Worm (Caenorhabditis elegans) whole organism, L2 larva: ENCODE results near the gene D2096.5.
"Not testable (repeated sequence)": the region's sequence is repeated elsewhere in the genome, so short reads cannot be mapped to it uniquely, and the experiment has no call there.

ENCODE experiments used
- F13H6.1 ChIP-seq: sonication (generic microtip); optimal IDR thresholded peaks from 2 replicates; lab custom pipeline; 2016; ENCODE audit warnings: missing genetic modification characterization, missing compliant biosample characterization
- R02D3.7 ChIP-seq: fragments of 150-350 bp; optimal IDR thresholded peaks from 2 replicates; lab custom pipeline; 2014; ENCODE audit warnings: missing biosample characterization, missing genetic modification characterization
- Y55F3AM.14 ChIP-seq: fragments of 200-800 bp; sonication (Bioruptor generic); optimal IDR thresholded peaks from 2 replicates; lab custom pipeline; 2018; ENCODE audit warnings: mild to moderate bottlenecking, missing genetic modification characterization, missing compliant biosample characterization
- ZK546.5 ChIP-seq: sonication (generic microtip); optimal IDR thresholded peaks from 2 replicates; lab custom pipeline; 2017; ENCODE audit warnings: missing biosample characterization, missing genetic modification characterization
- alr-1 ChIP-seq: fragments of 150-350 bp; optimal IDR thresholded peaks from 2 replicates; lab custom pipeline; 2014; ENCODE audit warnings: missing biosample characterization, missing genetic modification characterization
- aly-2 ChIP-seq: fragments of 150-350 bp; optimal IDR thresholded peaks from 2 replicates; lab custom pipeline; 2014; ENCODE audit warnings: missing biosample characterization, missing genetic modification characterization
- ama-1 ChIP-seq: fragments of 150-350 bp; optimal IDR thresholded peaks from 2 replicates; lab custom pipeline; 2018; ENCODE audit warnings: inconsistent platforms
- blmp-1 ChIP-seq: sonication (generic microtip); optimal IDR thresholded peaks from 2 replicates; lab custom pipeline; 2017; ENCODE audit warnings: missing genetic modification characterization, mild to moderate bottlenecking, missing compliant biosample characterization, antibody characterized with exemption, moderate library complexity; ENCODE audit not compliant: insufficient read depth
- ceh-82 ChIP-seq: fragments of 150-350 bp; optimal IDR thresholded peaks from 2 replicates; lab custom pipeline; 2014; ENCODE audit warnings: missing biosample characterization, missing genetic modification characterization
- crh-2 ChIP-seq: sonication (generic microtip); optimal IDR thresholded peaks from 2 replicates; lab custom pipeline; 2017; ENCODE audit warnings: missing biosample characterization, missing genetic modification characterization
- dmd-4 ChIP-seq: sonication (generic microtip); optimal IDR thresholded peaks from 2 replicates; lab custom pipeline; 2017; ENCODE audit warnings: missing biosample characterization, missing genetic modification characterization
- egl-27 ChIP-seq: sonication (generic microtip); optimal IDR thresholded peaks from 3 replicates; lab custom pipeline; 2017; ENCODE audit warnings: missing biosample characterization, missing genetic modification reagents, missing genetic modification characterization
- elt-1 ChIP-seq: fragments of 150-350 bp; optimal IDR thresholded peaks from 2 replicates; lab custom pipeline; 2014; ENCODE audit warnings: missing biosample characterization, missing genetic modification characterization
- elt-3 ChIP-seq: sonication (generic microtip); optimal IDR thresholded peaks from 2 replicates; lab custom pipeline; 2017; ENCODE audit warnings: missing biosample characterization, missing genetic modification characterization
- gmeb-1 ChIP-seq: fragments of 150-350 bp; optimal IDR thresholded peaks from 2 replicates; lab custom pipeline; 2014; ENCODE audit warnings: missing biosample characterization, missing genetic modification characterization
- lin-11 ChIP-seq: fragments of 150-350 bp; sonication (generic microtip); optimal IDR thresholded peaks from 2 replicates; lab custom pipeline; 2014; ENCODE audit warnings: missing biosample characterization, missing genetic modification characterization, inconsistent platforms, mixed read lengths
- lin-13 ChIP-seq: fragments of 150-350 bp; optimal IDR thresholded peaks from 2 replicates; lab custom pipeline; 2014; ENCODE audit warnings: missing biosample characterization, missing genetic modification reagents, missing genetic modification characterization
- lsy-2 ChIP-seq, 2 experiments: fragments of 150-350 bp in 1 of 2; sonication (generic microtip) in 1 of 2; optimal IDR thresholded peaks; 2 replicates each; lab custom pipeline; 2014 to 2017; ENCODE audit warnings: missing biosample characterization in 2 of 2, missing genetic modification characterization in 2 of 2
- mab-5 ChIP-seq: fragments of 150-350 bp; optimal IDR thresholded peaks from 2 replicates; lab custom pipeline; 2014; ENCODE audit warnings: missing biosample characterization, missing genetic modification characterization
- mbf-1 ChIP-seq: sonication (generic microtip); optimal IDR thresholded peaks from 2 replicates; lab custom pipeline; 2017; ENCODE audit warnings: missing biosample characterization, missing genetic modification characterization
- nhr-10 ChIP-seq: sonication (generic microtip); optimal IDR thresholded peaks from 2 replicates; lab custom pipeline; 2017; ENCODE audit warnings: missing biosample characterization, missing genetic modification characterization
- nhr-11 ChIP-seq: fragments of 150-350 bp; optimal IDR thresholded peaks from 2 replicates; lab custom pipeline; 2014; ENCODE audit warnings: missing biosample characterization, missing genetic modification characterization
- nhr-12 ChIP-seq: fragments of 150-350 bp; optimal IDR thresholded peaks from 2 replicates; lab custom pipeline; 2014; ENCODE audit warnings: missing biosample characterization, missing genetic modification characterization
- nhr-129 ChIP-seq: fragments of 150-350 bp; optimal IDR thresholded peaks from 2 replicates; lab custom pipeline; 2014; ENCODE audit warnings: missing biosample characterization, missing genetic modification characterization
- nhr-23 ChIP-seq: fragments of 150-350 bp; optimal IDR thresholded peaks from 2 replicates; lab custom pipeline; 2014; ENCODE audit warnings: missing biosample characterization, missing genetic modification reagents, missing genetic modification characterization
- nhr-237 ChIP-seq: fragments of 150-350 bp; optimal IDR thresholded peaks from 2 replicates; lab custom pipeline; 2014; ENCODE audit warnings: missing biosample characterization, missing genetic modification characterization
- nhr-25 ChIP-seq: fragments of 150-350 bp; sonication (generic microtip); optimal IDR thresholded peaks from 3 replicates; lab custom pipeline; 2014; ENCODE audit warnings: missing biosample characterization, missing genetic modification characterization
- skn-1 ChIP-seq: sonication (generic microtip); optimal IDR thresholded peaks from 2 replicates; lab custom pipeline; 2017; ENCODE audit warnings: missing biosample characterization, missing genetic modification characterization
- sma-3 ChIP-seq: sonication (generic microtip); optimal IDR thresholded peaks from 2 replicates; lab custom pipeline; 2016; ENCODE audit warnings: missing genetic modification reagents, missing genetic modification characterization, missing compliant biosample characterization
- sma-9 ChIP-seq, 2 experiments: fragments of 150-350 bp in 1 of 2; sonication (generic microtip) in 1 of 2; optimal IDR thresholded peaks; 2 replicates each; lab custom pipeline; 2014 to 2016; ENCODE audit warnings: missing genetic modification characterization in 2 of 2, mild to moderate bottlenecking in 1 of 2, missing biosample characterization in 1 of 2, missing compliant biosample characterization in 1 of 2, missing genetic modification reagents in 1 of 2, moderate library complexity in 1 of 2
- snpc-4 ChIP-seq: fragments of 150-350 bp; optimal IDR thresholded peaks from 2 replicates; lab custom pipeline; 2014; ENCODE audit warnings: missing biosample characterization, missing genetic modification characterization
- unc-39 ChIP-seq: fragments of 150-350 bp; optimal IDR thresholded peaks from 2 replicates; lab custom pipeline; 2014; ENCODE audit warnings: missing biosample characterization, missing genetic modification characterization
- unc-55 ChIP-seq: fragments of 150-350 bp; sonication (generic microtip); optimal IDR thresholded peaks from 3 replicates; lab custom pipeline; 2014; ENCODE audit warnings: missing biosample characterization, missing genetic modification reagents, missing genetic modification characterization
- unc-62 ChIP-seq: fragments of 150-350 bp; optimal IDR thresholded peaks from 2 replicates; lab custom pipeline; 2014; ENCODE audit warnings: missing biosample characterization, missing genetic modification reagents, missing genetic modification characterization
- ztf-1 ChIP-seq: fragments of 200-800 bp; sonication (Bioruptor generic); conservative IDR thresholded peaks from 2 replicates; pipeline ENCODE4 v1.3.6; 2022; ENCODE audit warnings: missing genetic modification characterization, missing compliant biosample characterization
- ztf-4 ChIP-seq: fragments of 150-350 bp; optimal IDR thresholded peaks from 2 replicates; lab custom pipeline; 2014; ENCODE audit warnings: missing biosample characterization, missing genetic modification characterization

D2096.5 gene

ce11 chrIV:8357299-8357698 lies 2.3 kb downstream of the D2096.5 start:
- TF ChIP-seq unc-55 (GFP tag; lab: Kevin White, UChicago) (no peak), nhr-129 (tag; lab: Kevin White, UChicago) (no peak), nhr-10 (tag; lab: Kevin White, UChicago) (no peak), blmp-1 (no peak)

- TF ChIP-seq Y55F3AM.14 (GFP tag; lab: Kevin White, UChicago), result no peak
- TF ChIP-seq nhr-10 (tag; lab: Kevin White, UChicago), result no peak
- no peak for TF ChIP-seq lin-11 (tag; lab: Kevin White, UChicago)
- TF ChIP-seq ZK546.5 (tag; lab: Kevin White, UChicago), result no peak
- no peak for TF ChIP-seq F13H6.1 (tag; lab: Kevin White, UChicago)
- TF ChIP-seq gmeb-1 (tag; lab: Kevin White, UChicago), result no peak
- TF ChIP-seq ztf-4 (tag; lab: Kevin White, UChicago), result no peak
- TF ChIP-seq aly-2 (tag; lab: Kevin White, UChicago), result no peak
- TF ChIP-seq lsy-2 (tag; optimal IDR thresholded peaks at IDR 0.05; lab: Kevin White, UChicago), result no peak
- no peak for TF ChIP-seq dmd-4 (tag; lab: Kevin White, UChicago)
- TF ChIP-seq nhr-237 (tag; lab: Kevin White, UChicago), result no peak
- TF ChIP-seq skn-1 (tag; lab: Kevin White, UChicago), result no peak
- no peak for TF ChIP-seq egl-27
- no peak for TF ChIP-seq nhr-129 (tag; lab: Kevin White, UChicago)
- no peak for TF ChIP-seq sma-9 (GFP tag; optimal IDR thresholded peaks at IDR 0.05; lab: Kevin White, UChicago)
- no peak for TF ChIP-seq sma-9 (tag; optimal IDR thresholded peaks at IDR 0.05; lab: Kevin White, UChicago)
- no peak for TF ChIP-seq nhr-23 (tag; lab: Kevin White, UChicago)
Measured at ce11 chrIV:8355592-8355991, 4.0 kb downstream of the D2096.5 start, which contains the start of the genes F17E9.2 and col-116. Gene F17E9.2 (plus strand): TSS chrIV:8355892. Gene col-116 (plus strand): TSS chrIV:8355906.

DNA sequence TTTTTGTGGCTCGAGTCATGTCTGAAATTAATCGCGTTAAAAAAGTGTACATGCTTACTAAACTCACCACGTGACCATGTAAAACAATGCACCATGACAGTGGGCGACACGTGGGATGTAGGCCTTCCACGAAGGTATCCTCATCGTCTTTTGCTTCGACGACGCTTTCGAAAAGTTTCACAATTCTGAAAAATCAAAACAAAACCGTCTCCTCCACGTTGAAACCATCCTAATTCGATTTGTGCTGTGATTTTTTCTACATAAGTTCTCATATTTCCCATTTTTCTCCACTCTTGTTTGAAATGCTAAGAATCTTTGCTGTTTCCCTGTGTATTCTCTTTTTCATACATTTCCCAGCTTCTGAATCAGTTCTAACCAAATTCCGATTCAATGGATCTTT lies 5.0 kb downstream of the D2096.5 start, which contains the start of gene F17E9.3:
Gene F17E9.3, plus strand, starts transcription at position 301 of the 400 bp plus-strand sequence.
- TF ChIP-seq crh-2 (tag; lab: Kevin White, UChicago) (no peak), snpc-4 (tag; lab: Kevin White, UChicago) (no peak), elt-1 (tag; lab: Kevin White, UChicago) (no peak), mab-5 (no peak), F13H6.1 (tag; lab: Kevin White, UChicago) (no peak), skn-1 (tag; lab: Kevin White, UChicago) (no peak), ZK546.5 (tag; lab: Kevin White, UChicago) (no peak), ceh-82 (tag; lab: Kevin White, UChicago) (no peak)

ce11 chrIV:8352036-8352435 lies 7.5 kb downstream of the D2096.5 start, which contains the start of gene F17E9.16:
Gene F17E9.16 (plus strand): TSS chrIV:8352336.
- TF ChIP-seq gmeb-1 (tag; lab: Kevin White, UChicago); sma-9 (GFP tag; optimal IDR thresholded peaks at IDR 0.05; lab: Kevin White, UChicago); sma-9 (tag; optimal IDR thresholded peaks at IDR 0.05; lab: Kevin White, UChicago); mbf-1 (tag; lab: Kevin White, UChicago): not testable (repeated sequence)
- TF ChIP-seq, all 48 proteins: peak for 0; not testable (repeated sequence) for 48

- TF ChIP-seq F13H6.1 (tag; lab: Kevin White, UChicago) (no peak), gmeb-1 (tag; lab: Kevin White, UChicago) (no peak), unc-39 (tag; lab: Kevin White, UChicago) (no peak), ztf-1 (GFP tag; lab: Robert Waterston, UW) (no peak)
Measured at ce11 chrIV:8348073-8348472, 11.5 kb downstream of the D2096.5 start, which contains the start of gene F17E9.4. Gene F17E9.4 (plus strand): TSS chrIV:8348373.

DNA sequence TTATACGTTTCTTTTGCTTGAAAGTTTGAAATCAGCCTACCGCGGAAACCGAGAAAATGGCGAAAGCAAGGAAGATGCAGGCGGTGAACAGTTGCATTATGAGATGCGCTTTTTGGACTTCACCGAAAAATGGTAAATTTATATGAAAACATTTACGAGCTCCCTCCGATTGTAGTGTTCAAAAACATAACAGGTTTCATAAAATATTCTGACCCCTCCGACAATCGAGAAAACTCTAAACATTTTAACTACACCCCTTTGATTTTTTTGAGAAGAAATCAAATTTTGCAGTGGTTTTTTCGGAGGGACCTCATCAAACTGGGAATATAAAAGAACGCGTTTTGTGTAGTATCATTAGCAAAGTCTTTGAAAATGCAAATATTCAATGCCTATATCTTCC lies 12.5 kb downstream of the D2096.5 start, which contains the start of the genes F17E9.18 and F17E9.15:
Gene F17E9.18, minus strand, starts transcription at position 101 of the 400 bp plus-strand sequence.
Gene F17E9.15, plus strand, starts transcription at position 368 of the 400 bp plus-strand sequence.
- no peak for TF ChIP-seq nhr-11 (tag; lab: Kevin White, UChicago)
- no peak for TF ChIP-seq unc-39 (tag; lab: Kevin White, UChicago)
- TF ChIP-seq nhr-25, result no peak
- TF ChIP-seq dmd-4 (tag; lab: Kevin White, UChicago), result no peak
- TF ChIP-seq Y55F3AM.14 (GFP tag; lab: Kevin White, UChicago), result no peak
- TF ChIP-seq gmeb-1 (tag; lab: Kevin White, UChicago), result no peak
- no peak for TF ChIP-seq alr-1 (tag; lab: Kevin White, UChicago)
- TF ChIP-seq lin-11 (tag; lab: Kevin White, UChicago), result no peak
- no peak for TF ChIP-seq egl-27
- TF ChIP-seq unc-62 (GFP tag; lab: Kevin White, UChicago), result no peak
- no peak for TF ChIP-seq ZK546.5 (tag; lab: Kevin White, UChicago)
- no peak for TF ChIP-seq unc-55 (GFP tag; lab: Kevin White, UChicago)
- no peak for TF ChIP-seq elt-3 (tag; lab: Kevin White, UChicago)
- no peak for TF ChIP-seq ama-1 (lab: Kevin White, UChicago)
- TF ChIP-seq skn-1 (tag; lab: Kevin White, UChicago), result no peak
- TF ChIP-seq ztf-4 (tag; lab: Kevin White, UChicago), result no peak
- TF ChIP-seq R02D3.7, result no peak
- TF ChIP-seq nhr-12 (tag; lab: Kevin White, UChicago), result no peak
- TF ChIP-seq sma-3, result no peak
- TF ChIP-seq lin-13 (GFP tag; lab: Kevin White, UChicago), result no peak
